Fruit fly (Drosophila melanogaster) whole organism, embryonic: Measurements from ENCODE around the gene Arv1.

Source experiments
- BEAF-32 ChIP-seq: fragments of 200-800 bp; sonication (Bioruptor generic); optimal IDR thresholded peaks from 3 replicates; lab custom pipeline; 2017; ENCODE audit warnings: missing biosample characterization, missing genetic modification characterization, mild to moderate bottlenecking, moderate library complexity, missing genetic modification reagents
- CG10431 ChIP-seq: fragments of 200-800 bp; sonication (Bioruptor generic); optimal IDR thresholded peaks from 3 replicates; lab custom pipeline; 2018; ENCODE audit warnings: missing biosample characterization, mild to moderate bottlenecking, missing genetic modification characterization
- CG11247 ChIP-seq: fragments of 200-800 bp; sonication (Bioruptor generic); IDR thresholded peaks from 2 replicates; pipeline ENCODE4 v1.3.6; 2022; ENCODE audit warnings: missing biosample characterization, missing genetic modification characterization
- CG11504 ChIP-seq: fragments of 200-800 bp; sonication (Bioruptor generic); optimal IDR thresholded peaks from 3 replicates; lab custom pipeline; 2019; ENCODE audit warnings: missing biosample characterization, mild to moderate bottlenecking, missing genetic modification characterization, moderate library complexity
- CG11695 ChIP-seq: fragments of 200-800 bp; sonication (Bioruptor generic); IDR thresholded peaks from 3 replicates; pipeline ENCODE4 v1.3.6; 2022; ENCODE audit warnings: missing biosample characterization, missing genetic modification characterization
- CG12071 ChIP-seq: fragments of 200-800 bp; sonication (Bioruptor generic); optimal IDR thresholded peaks from 3 replicates; lab custom pipeline; 2018; ENCODE audit warnings: missing biosample characterization, mild to moderate bottlenecking, missing genetic modification characterization
- CG13123 ChIP-seq: fragments of 200-800 bp; sonication (Bioruptor generic); optimal IDR thresholded peaks from 2 replicates; lab custom pipeline; 2016; ENCODE audit warnings: missing biosample characterization, missing genetic modification characterization
- CG16815 ChIP-seq: fragments of 200-800 bp; sonication (Bioruptor generic); optimal IDR thresholded peaks from 3 replicates; lab custom pipeline; 2017; ENCODE audit warnings: missing biosample characterization, mild to moderate bottlenecking, missing genetic modification characterization
- CG17385 ChIP-seq: fragments of 200-800 bp; sonication (Bioruptor generic); optimal IDR thresholded peaks from 3 replicates; lab custom pipeline; 2018; ENCODE audit warnings: missing biosample characterization, mild to moderate bottlenecking, missing genetic modification characterization
- CG18619 ChIP-seq: fragments of 200-800 bp; sonication (Bioruptor generic); optimal IDR thresholded peaks from 3 replicates; lab custom pipeline; 2017; ENCODE audit warnings: missing biosample characterization, mild to moderate bottlenecking, missing genetic modification characterization
- CG2875 ChIP-seq: fragments of 200-800 bp; sonication (Bioruptor generic); optimal IDR thresholded peaks from 2 replicates; lab custom pipeline; 2017; ENCODE audit warnings: missing biosample characterization, mild to moderate bottlenecking, missing genetic modification characterization, missing genetic modification reagents
- CG3163 ChIP-seq: fragments of 200-800 bp; sonication (Bioruptor generic); optimal IDR thresholded peaks from 3 replicates; lab custom pipeline; 2016; ENCODE audit warnings: missing biosample characterization, missing genetic modification characterization
- CG33557 ChIP-seq: fragments of 200-800 bp; sonication (Bioruptor generic); optimal IDR thresholded peaks from 2 replicates; lab custom pipeline; 2019; ENCODE audit warnings: missing biosample characterization, mild to moderate bottlenecking, missing genetic modification characterization, moderate library complexity
- CG34376 ChIP-seq: fragments of 200-800 bp; sonication (Bioruptor generic); optimal IDR thresholded peaks from 2 replicates; lab custom pipeline; 2018; ENCODE audit warnings: missing biosample characterization, mild to moderate bottlenecking, missing genetic modification characterization
- CG3726 ChIP-seq: fragments of 200-800 bp; sonication (Bioruptor generic); IDR thresholded peaks from 3 replicates; pipeline ENCODE4, ENCODE4 v1.3.6; 2022; ENCODE audit warnings: missing biosample characterization, missing genetic modification characterization
- CG3838 ChIP-seq: fragments of 200-800 bp; sonication (Bioruptor generic); optimal IDR thresholded peaks from 3 replicates; lab custom pipeline; 2016; ENCODE audit warnings: missing biosample characterization, missing genetic modification characterization
- CG7786 ChIP-seq: fragments of 200-800 bp; sonication (Bioruptor generic); optimal IDR thresholded peaks from 2 replicates; lab custom pipeline; 2016; ENCODE audit warnings: missing biosample characterization, missing genetic modification characterization
- CG9817 ChIP-seq: fragments of 200-800 bp; sonication (Bioruptor generic); optimal IDR thresholded peaks from 2 replicates; lab custom pipeline; 2018; ENCODE audit warnings: missing biosample characterization, mild to moderate bottlenecking, missing genetic modification characterization, moderate library complexity
- CG9932 ChIP-seq: fragments of 200-800 bp; sonication (Bioruptor generic); IDR thresholded peaks from 2 replicates; pipeline ENCODE4 v1.3.6; 2022; ENCODE audit warnings: missing biosample characterization, missing genetic modification characterization
- E2f1 ChIP-seq: fragments of 200-800 bp; sonication (Bioruptor generic); IDR thresholded peaks from 2 replicates; pipeline ENCODE4 v1.3.6; 2022; ENCODE audit warnings: missing biosample characterization, missing genetic modification characterization
- Ets65A ChIP-seq: fragments of 200-800 bp; sonication (Bioruptor generic); peaks from one replicate; lab custom pipeline; 2016; ENCODE audit warnings: missing biosample characterization, missing genetic modification characterization
- Ets97D ChIP-seq: fragments of 200-800 bp; sonication (Bioruptor generic); optimal IDR thresholded peaks from 3 replicates; lab custom pipeline; 2016; ENCODE audit warnings: missing biosample characterization, missing genetic modification characterization
- Hsf ChIP-seq: fragments of 200-800 bp; sonication (Bioruptor generic); optimal IDR thresholded peaks from 3 replicates; lab custom pipeline; 2016; ENCODE audit warnings: missing biosample characterization, missing genetic modification characterization
- Lhr ChIP-seq: fragments of 200-800 bp; sonication (Bioruptor generic); optimal IDR thresholded peaks from 3 replicates; lab custom pipeline; 2017; ENCODE audit warnings: mild to moderate bottlenecking, missing biosample characterization, missing genetic modification reagents, missing genetic modification characterization
- Lim3 ChIP-seq: fragments of 200-800 bp; sonication (Bioruptor generic); IDR thresholded peaks from 2 replicates; pipeline ENCODE4 v1.3.6; 2022; ENCODE audit warnings: missing biosample characterization, missing genetic modification characterization
- MBD-R2 ChIP-seq: fragments of 200-800 bp; sonication (Bioruptor generic); IDR thresholded peaks from 2 replicates; pipeline ENCODE4 v1.3.6; 2022; ENCODE audit warnings: missing biosample characterization, missing genetic modification characterization
- Nf-YC ChIP-seq: fragments of 200-800 bp; optimal IDR thresholded peaks from 3 replicates; lab custom pipeline; 2019; ENCODE audit warnings: missing biosample characterization, mild to moderate bottlenecking, missing genetic modification characterization, moderate library complexity
- Opbp ChIP-seq: fragments of 200-800 bp; sonication (Bioruptor generic); IDR thresholded peaks from 3 replicates; pipeline ENCODE4 v1.3.6; 2022; ENCODE audit warnings: missing biosample characterization, missing genetic modification characterization; ENCODE audit not compliant: partially characterized antibody
- Poxn ChIP-seq: fragments of 200-800 bp; sonication (Bioruptor generic); IDR thresholded peaks from 2 replicates; pipeline ENCODE4 v1.3.6; 2022; ENCODE audit warnings: missing biosample characterization, missing genetic modification characterization
- Sry-δ ChIP-seq: fragments of 200-800 bp; sonication (Bioruptor generic); optimal IDR thresholded peaks from 2 replicates; lab custom pipeline; 2016; ENCODE audit warnings: missing biosample characterization, missing genetic modification characterization
- abd-A ChIP-seq: fragments of 200-800 bp; sonication (Bioruptor generic); optimal IDR thresholded peaks from 3 replicates; lab custom pipeline; 2019; ENCODE audit warnings: missing biosample characterization, mild to moderate bottlenecking, missing genetic modification characterization, moderate library complexity
- bowl ChIP-seq: fragments of 200-800 bp; sonication (Bioruptor generic); IDR thresholded peaks from 2 replicates; pipeline ENCODE4 v1.3.6; 2022; ENCODE audit warnings: missing biosample characterization, missing genetic modification characterization
- cwo ChIP-seq: fragments of 200-800 bp; sonication (Bioruptor generic); optimal IDR thresholded peaks from 3 replicates; lab custom pipeline; 2017; ENCODE audit warnings: missing biosample characterization, missing genetic modification characterization, mild to moderate bottlenecking, moderate library complexity, missing genetic modification reagents
- da ChIP-seq: fragments of 200-800 bp; sonication (Bioruptor generic); optimal IDR thresholded peaks from 2 replicates; lab custom pipeline; 2016; ENCODE audit warnings: missing biosample characterization, missing genetic modification characterization
- dan ChIP-seq: fragments of 200-800 bp; sonication (Bioruptor generic); IDR thresholded peaks from 2 replicates; pipeline ENCODE4 v1.3.6; 2022; ENCODE audit warnings: missing biosample characterization, missing genetic modification characterization
- dati ChIP-seq: fragments of 200-800 bp; sonication (Bioruptor generic); IDR thresholded peaks from 2 replicates; pipeline ENCODE4 v1.3.6; 2022; ENCODE audit warnings: missing biosample characterization, missing genetic modification characterization
- eyg ChIP-seq: fragments of 200-800 bp; sonication (Bioruptor generic); optimal IDR thresholded peaks from 3 replicates; lab custom pipeline; 2016; ENCODE audit warnings: missing biosample characterization, missing genetic modification characterization
- gcm ChIP-seq: fragments of 200-800 bp; sonication (Bioruptor generic); optimal IDR thresholded peaks from 2 replicates; lab custom pipeline; 2019; ENCODE audit warnings: missing biosample characterization, mild to moderate bottlenecking, missing genetic modification characterization, moderate library complexity
- ham ChIP-seq: fragments of 200-800 bp; sonication (Bioruptor generic); IDR thresholded peaks from 2 replicates; pipeline ENCODE4 v1.3.6; 2022; ENCODE audit warnings: missing biosample characterization, missing genetic modification characterization
- kay ChIP-seq: fragments of 200-800 bp; sonication (Bioruptor generic); optimal IDR thresholded peaks from 2 replicates; lab custom pipeline; 2016; ENCODE audit warnings: missing biosample characterization, missing genetic modification characterization
- lab ChIP-seq: fragments of 200-800 bp; sonication (Bioruptor generic); optimal IDR thresholded peaks from 3 replicates; lab custom pipeline; 2017; ENCODE audit warnings: missing biosample characterization, missing genetic modification characterization, mild to moderate bottlenecking, moderate library complexity, missing genetic modification reagents
- maf-S ChIP-seq: fragments of 200-800 bp; sonication (Bioruptor generic); optimal IDR thresholded peaks from 2 replicates; lab custom pipeline; 2016; ENCODE audit warnings: missing biosample characterization, missing genetic modification characterization
- phol ChIP-seq: fragments of 200-800 bp; sonication (Bioruptor generic); optimal IDR thresholded peaks from 3 replicates; lab custom pipeline; 2018; ENCODE audit warnings: missing biosample characterization, mild to moderate bottlenecking, missing genetic modification characterization, moderate library complexity
- repo ChIP-seq: fragments of 200-800 bp; sonication (Bioruptor generic); optimal IDR thresholded peaks from 2 replicates; lab custom pipeline; 2016; ENCODE audit warnings: missing biosample characterization, missing genetic modification characterization
- sc ChIP-seq, 3 experiments: fragments of >200 bp in 2 of 3; fragments of 200-800 bp in 1 of 3; sonication (Bioruptor generic) in 1 of 3; optimal IDR thresholded peaks; 2 replicates in 2 of 3; 3 replicates in 1 of 3; lab custom pipeline; 2017; ENCODE audit warnings: mild to moderate bottlenecking in 1 of 3, missing biosample characterization in 1 of 3, missing genetic modification characterization in 1 of 3, missing genetic modification reagents in 1 of 3
- seq ChIP-seq: fragments of 200-800 bp; sonication (Bioruptor generic); IDR thresholded peaks from 2 replicates; pipeline ENCODE4 v1.3.6; 2022; ENCODE audit warnings: missing biosample characterization, missing genetic modification characterization
- unc-4 ChIP-seq: fragments of 200-800 bp; sonication (Bioruptor generic); IDR thresholded peaks from 2 replicates; pipeline ENCODE4 v1.3.6; 2022; ENCODE audit warnings: missing biosample characterization, missing genetic modification characterization; ENCODE audit not compliant: partially characterized antibody

Gene Arv1

dm6 chr3L:21515823-21516715 is 13.1 kb downstream of the Arv1 start, which contains the start of the genes SAK and Cdk12 (continued):
- TF ChIP-seq CG2875 (peak; percentile 63), dati (peak; percentile 45; the same call in 1 of the 2 replicates), kay (GFP tag; lab: Kevin White, UChicago) (peak; percentile 83), CG12071 (GFP tag; lab: Kevin White, UChicago) (no peak), repo (no peak), CG11695 (GFP tag; lab: Robert Waterston, UW) (peak; percentile 75), da (GFP tag; lab: Kevin White, UChicago) (no peak), Lhr (GFP tag; lab: Kevin White, UChicago) (peak; percentile 65), maf-S (GFP tag; lab: Kevin White, UChicago) (peak; percentile 19), sc (optimal IDR thresholded peaks at IDR 0.05; lab: Kevin White, UChicago) (no peak), sc (GFP tag; optimal IDR thresholded peaks at IDR 0.05; lab: Kevin White, UChicago) (peak; percentile 77), Sry-δ (peak; percentile 69), Opbp (peak; percentile 44; the same call in 1 of the 3 replicates), dan (GFP tag; lab: Robert Waterston, UW) (peak; percentile 40; the same call in 1 of the 2 replicates), CG16815 (GFP tag; lab: Kevin White, UChicago) (peak; percentile 87), bowl (GFP tag; lab: Robert Waterston, UW) (0 out of 2 replicates have a peak, but pooled peaks have one; percentile 30), gcm (GFP tag; lab: Kevin White, UChicago) (peak; percentile 76), Ets97D (GFP tag; lab: Kevin White, UChicago) (peak; percentile 58), Lim3 (no peak), CG7786 (GFP tag; lab: Kevin White, UChicago) (peak; percentile 65), CG11504 (tag; lab: Kevin White, UChicago) (peak; percentile 88), CG9932 (GFP tag; lab: Robert Waterston, UW) (peak; percentile 90), Hsf (GFP tag; lab: Kevin White, UChicago) (peak; percentile 71), ham (GFP tag; lab: Robert Waterston, UW) (peak; percentile 24; the same call in 1 of the 2 replicates), CG3726 (GFP tag; lab: Robert Waterston, UW) (peak; percentile 73; the same call in 2 of the 3 replicates), lab (GFP tag; lab: Kevin White, UChicago) (peak; percentile 89), CG13123 (peak; percentile 32), phol (tag; lab: Kevin White, UChicago) (peak; percentile 89), CG34376 (GFP tag; lab: Kevin White, UChicago) (peak; percentile 57), Ets65A (GFP tag; lab: Kevin White, UChicago) (peak; percentile 98), CG18619 (GFP tag; lab: Kevin White, UChicago) (peak; percentile 87), eyg (GFP tag; lab: Kevin White, UChicago) (no peak), CG9817 (peak; percentile 86), CG17385 (GFP tag; lab: Kevin White, UChicago) (peak; percentile 80), seq (peak; percentile 64), CG3838 (GFP tag; lab: Kevin White, UChicago) (peak; percentile 47), E2f1 (GFP tag; lab: Robert Waterston, UW) (peak; percentile 82), BEAF-32 (GFP tag; lab: Kevin White, UChicago) (peak; percentile 63), MBD-R2 (GFP tag; lab: Robert Waterston, UW) (peak; percentile 60), cwo (GFP tag; lab: Kevin White, UChicago) (peak; percentile 66), unc-4 (GFP tag; lab: Robert Waterston, UW) (peak; percentile 37; the same call in 1 of the 2 replicates), CG33557 (GFP tag; lab: Kevin White, UChicago) (peak; percentile 85), Nf-YC (peak; percentile 83), CG10431 (GFP tag; lab: Kevin White, UChicago) (peak; percentile 38), abd-A (tag; lab: Kevin White, UChicago) (peak; percentile 77), CG3163 (peak; percentile 23), CG11247 (GFP tag; lab: Robert Waterston, UW) (peak; percentile 77), Poxn (no peak; the same call in 1 of the 2 replicates)
